Worm (Caenorhabditis elegans): Measurements from ENCODE around the gene C16E9.2.

DNA sequence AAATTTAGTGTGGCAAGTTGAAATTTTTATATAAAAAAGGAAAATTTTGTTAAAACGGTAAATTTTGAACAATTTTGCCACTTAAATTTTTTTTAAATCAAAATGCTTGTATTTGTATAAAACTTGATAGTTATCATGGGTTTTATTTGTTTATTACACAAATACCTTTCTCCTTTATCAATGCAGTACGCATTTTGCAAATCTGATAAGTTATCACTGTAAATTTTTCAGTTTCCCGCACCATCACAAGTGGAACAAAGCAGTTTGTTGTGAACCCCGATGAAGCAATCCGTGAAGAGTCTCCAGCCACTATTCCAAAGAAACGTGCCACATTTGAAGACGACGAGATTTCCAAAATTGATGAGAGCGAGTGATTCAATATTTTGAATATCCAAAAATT, 15.4 kb upstream of the C16E9.2 start:
- TF ChIP-seq fkh-10 (GFP tag; optimal IDR thresholded peaks at IDR 0.05) = no peak
- TF ChIP-seq nhr-77 (tag; optimal IDR thresholded peaks at IDR 0.05) = no peak
- peak; percentile 10 for TF ChIP-seq elt-2 (tag; optimal IDR thresholded peaks at IDR 0.05)
- no peak for TF ChIP-seq pha-4 (tag; optimal IDR thresholded peaks at IDR 0.05)
- TF ChIP-seq nhr-12 (tag; optimal IDR thresholded peaks at IDR 0.05) = no peak
- no peak for TF ChIP-seq R02D3.7 (tag; optimal IDR thresholded peaks at IDR 0.05)
- TF ChIP-seq unc-39 (tag; optimal IDR thresholded peaks at IDR 0.05) = no peak
